Fruit fly (Drosophila melanogaster): Measurements from ENCODE around the gene CG13984.

dm6 chr2L:6343084-6343873 lies 34.7 kb downstream of the CG13984 start:
- TF ChIP-seq fd85E (GFP tag; optimal IDR thresholded peaks at IDR 0.05) (no peak), net (GFP tag; optimal IDR thresholded peaks at IDR 0.05) (no peak), CG6808 (GFP tag; optimal IDR thresholded peaks at IDR 0.05) (no peak), dsx (GFP tag; optimal IDR thresholded peaks at IDR 0.05; ENCODE audit: poor library complexity, severe bottlenecking) (no peak), eg (GFP tag; IDR thresholded peaks at IDR 0.05) (no peak)

All from whole organism, prepupa.